Worm (Caenorhabditis elegans): ENCODE measurements around the gene F55G11.6.

Gene F55G11.6

DNA sequence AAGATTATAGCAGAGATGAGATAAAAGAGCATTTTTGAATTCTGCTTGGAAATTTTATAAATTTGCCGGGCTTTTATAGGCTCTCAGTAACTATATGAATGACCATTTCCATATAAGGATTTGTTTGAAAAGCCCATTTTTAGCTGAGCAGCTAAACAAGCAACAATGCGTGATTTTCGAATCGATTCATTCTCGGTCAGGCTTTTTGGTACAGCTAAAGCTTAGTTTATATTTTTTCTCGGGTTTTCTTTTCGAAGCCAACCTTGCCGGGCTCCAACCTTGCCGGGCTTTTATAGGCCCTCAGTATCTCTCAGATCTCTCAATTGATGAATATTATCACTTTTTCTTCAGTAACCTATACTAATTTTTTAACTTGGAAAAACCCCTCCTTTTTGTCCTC is 33.5 kb upstream of the F55G11.6 start, which contains the start of gene srlf-4:
Gene srlf-4, minus strand, starts transcription at position 101 of the 400 bp plus-strand sequence.
- TF ChIP-seq lin-29 (GFP tag; IDR thresholded peaks at IDR 0.05) (no peak), nhr-6 (tag; optimal IDR thresholded peaks at IDR 0.05) (no peak), nhr-77 (tag; optimal IDR thresholded peaks at IDR 0.05) (no peak), F10B5.3 (tag; optimal IDR thresholded peaks at IDR 0.05) (no peak), skn-1 (tag; optimal IDR thresholded peaks at IDR 0.05) (no peak), ZK337.2 (GFP tag; IDR thresholded peaks at IDR 0.05) (no peak), mdt-29 (GFP tag; IDR thresholded peaks at IDR 0.05) (no peak), fos-1 (tag; optimal IDR thresholded peaks at IDR 0.05) (no peak), madf-5 (GFP tag; IDR thresholded peaks at IDR 0.05) (no peak), ctbp-1 (GFP tag; IDR thresholded peaks at IDR 0.05) (no peak), daf-12 (tag; optimal IDR thresholded peaks at IDR 0.05) (no peak), lin-13 (GFP tag; optimal IDR thresholded peaks at IDR 0.05) (no peak), arid-1 (GFP tag; conservative IDR thresholded peaks at IDR 0.05) (no peak), nhr-48 (tag; optimal IDR thresholded peaks at IDR 0.05) (no peak), ceh-62 (tag; optimal IDR thresholded peaks at IDR 0.05) (no peak), F37D6.2 (tag; optimal IDR thresholded peaks at IDR 0.05) (no peak), ztf-11 (tag; optimal IDR thresholded peaks at IDR 0.05) (no peak)

DNA sequence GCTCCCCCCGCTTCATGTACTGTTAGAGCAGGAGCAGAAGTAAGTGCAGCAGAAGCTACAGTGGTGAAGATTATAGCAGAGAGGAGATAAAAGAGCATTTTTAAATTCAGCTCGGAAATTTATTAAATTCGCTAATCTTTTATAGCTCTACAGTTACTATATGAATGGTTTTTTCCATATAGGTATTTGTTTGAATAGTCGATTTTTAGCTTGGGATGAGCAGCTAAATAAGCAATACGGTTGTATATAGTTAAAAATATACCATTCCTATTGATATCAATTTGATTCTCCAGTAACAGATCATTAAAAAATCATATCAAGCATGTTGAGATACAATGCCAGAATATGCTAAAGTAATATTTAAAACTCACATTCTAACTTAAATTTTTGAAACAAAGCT is 31.2 kb upstream of the F55G11.6 start, which contains the start of gene srlf-5:
Gene srlf-5, minus strand, starts transcription at position 101 of the 400 bp plus-strand sequence.
- no peak for TF ChIP-seq lir-3 (tag; optimal IDR thresholded peaks at IDR 0.05)
- TF ChIP-seq lin-15B (tag; optimal IDR thresholded peaks at IDR 0.05), result no peak
- no peak for TF ChIP-seq nhr-102 (tag; optimal IDR thresholded peaks at IDR 0.05)
- TF ChIP-seq D1046.2 (GFP tag; IDR thresholded peaks at IDR 0.05), result no peak
- no peak for TF ChIP-seq aha-1 (tag)
- no peak for TF ChIP-seq dmd-8 (GFP tag; IDR thresholded peaks at IDR 0.05)
- no peak for TF ChIP-seq egl-43 (GFP tag; IDR thresholded peaks at IDR 0.05)
- TF ChIP-seq nhr-10 (tag; optimal IDR thresholded peaks at IDR 0.05), result no peak
- TF ChIP-seq ceh-62 (tag; optimal IDR thresholded peaks at IDR 0.05), result no peak
- TF ChIP-seq hif-1 (tag; optimal IDR thresholded peaks at IDR 0.05), result no peak
- no peak for TF ChIP-seq mep-1 (tag; optimal IDR thresholded peaks at IDR 0.05)
- no peak for TF ChIP-seq aly-2 (tag; optimal IDR thresholded peaks at IDR 0.05)
- TF ChIP-seq skn-1 (tag; optimal IDR thresholded peaks at IDR 0.05), result no peak
- no peak for TF ChIP-seq cey-2 (tag; optimal IDR thresholded peaks at IDR 0.05; ENCODE audit: borderline replicate concordance, insufficient read depth)
- no peak for TF ChIP-seq T20F7.1 (GFP tag; optimal IDR thresholded peaks at IDR 0.05)
- TF ChIP-seq ama-1 (optimal IDR thresholded peaks at IDR 0.05), result no peak

DNA sequence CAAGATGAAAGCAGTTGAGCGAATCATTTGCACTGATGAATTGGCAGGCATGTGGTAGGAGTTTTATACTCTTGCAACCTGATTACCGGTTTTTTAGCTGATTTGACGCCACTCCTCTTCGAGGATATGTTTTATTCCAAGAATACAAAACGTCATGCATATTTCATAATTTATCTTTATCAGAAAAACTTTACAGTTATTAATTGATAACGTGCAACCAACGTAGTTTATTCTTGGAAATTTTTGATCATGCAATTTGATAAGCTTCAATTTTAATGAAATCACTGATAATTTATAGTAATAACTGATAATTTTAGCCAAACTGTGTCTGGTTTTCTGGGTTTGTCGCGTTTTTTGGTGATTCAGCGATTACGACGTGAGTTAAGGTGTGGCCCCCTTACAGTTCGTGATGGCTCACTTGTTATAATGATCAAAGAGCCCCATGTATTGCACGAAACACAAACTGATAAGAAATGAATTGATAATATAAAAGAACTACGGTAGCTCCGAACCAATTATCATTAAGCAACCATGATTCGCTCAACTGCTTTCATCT is 21.5 kb upstream of the F55G11.6 start, which contains the start of the genes cld-1 and dod-21:
Gene cld-1, minus strand, starts transcription at position 51 of the 556 bp plus-strand sequence.
Gene dod-21, plus strand, starts transcription at position 518 of the 556 bp plus-strand sequence.
- peak; percentile 63 for TF ChIP-seq dve-1 (tag; optimal IDR thresholded peaks at IDR 0.05; ENCODE audit: insufficient read depth)
- peak; percentile 48; the same call in 1 of the 2 replicates for TF ChIP-seq php-3 (GFP tag; IDR thresholded peaks at IDR 0.05)
- no peak for TF ChIP-seq ceh-44 (GFP tag; IDR thresholded peaks at IDR 0.05)
- peak; percentile 31 for TF ChIP-seq pqm-1 (tag; optimal IDR thresholded peaks at IDR 0.05)
- TF ChIP-seq daf-16 (GFP tag; optimal IDR thresholded peaks at IDR 0.05), result no peak
- TF ChIP-seq daf-16 (tag; optimal IDR thresholded peaks at IDR 0.05), result peak; percentile 47
- TF ChIP-seq madf-5 (GFP tag; IDR thresholded peaks at IDR 0.05), result no peak
- peak; percentile 83 for TF ChIP-seq hlh-11 (tag; optimal IDR thresholded peaks at IDR 0.05)
- TF ChIP-seq nhr-77 (tag; optimal IDR thresholded peaks at IDR 0.05), result peak; percentile 11
- TF ChIP-seq lin-1 (GFP tag; IDR thresholded peaks at IDR 0.05), result 0 out of 2 replicates have a peak, but pooled peaks have one; percentile 20
- TF ChIP-seq nhr-28 (tag; optimal IDR thresholded peaks at IDR 0.05), result peak; percentile 47
- TF ChIP-seq dmd-6 (GFP tag; IDR thresholded peaks at IDR 0.05), result peak; percentile 64
- no peak for TF ChIP-seq lir-3 (tag; optimal IDR thresholded peaks at IDR 0.05)

Measured in whole organism, L4 larva.